Worm (Caenorhabditis elegans): ENCODE results near the gene B0507.4.

DNA sequence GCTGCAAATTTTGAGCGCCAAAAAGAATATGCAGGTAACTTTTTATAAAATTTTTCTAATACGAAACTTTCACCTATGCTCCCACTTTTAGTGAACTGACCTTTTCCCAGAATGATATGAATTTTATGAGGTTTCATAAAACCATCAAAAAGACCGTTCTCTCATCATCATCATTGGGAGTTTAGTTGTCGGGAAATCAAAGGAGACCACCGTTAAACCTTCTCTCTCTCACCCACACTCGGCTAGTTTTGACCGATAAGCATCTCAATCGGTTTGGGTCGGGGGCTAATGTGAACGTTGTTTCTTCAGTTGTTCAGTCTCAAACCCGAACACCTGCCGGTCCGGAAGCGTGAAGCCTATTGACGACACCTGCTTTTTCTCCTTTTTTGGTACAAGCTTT is 41.5 kb downstream of the B0507.4 start:
- TF ChIP-seq snu-23 (GFP tag; optimal IDR thresholded peaks at IDR 0.05) (no peak), ama-1 (optimal IDR thresholded peaks at IDR 0.05) (no peak), pax-3 (tag; optimal IDR thresholded peaks at IDR 0.05) (no peak), rnt-1 (tag; optimal IDR thresholded peaks at IDR 0.05) (no peak), unc-62 (GFP tag; optimal IDR thresholded peaks at IDR 0.05) (no peak), mdl-1 (tag; optimal IDR thresholded peaks at IDR 0.05) (no peak), nhr-19 (GFP tag; conservative IDR thresholded peaks at IDR 0.05) (no peak), lin-15B (tag; optimal IDR thresholded peaks at IDR 0.05) (no peak), egl-27 (tag; optimal IDR thresholded peaks at IDR 0.05) (no peak), ces-1 (GFP tag; optimal IDR thresholded peaks at IDR 0.05) (no peak), dpl-1 (GFP tag; optimal IDR thresholded peaks at IDR 0.05) (no peak), nhr-28 (tag; optimal IDR thresholded peaks at IDR 0.05) (no peak)
